Worm (Caenorhabditis elegans) whole organism, early embryonic: ENCODE measurements around the gene F20G2.5.

Source experiments
- F13C5.2 ChIP-seq: sonication (generic microtip); optimal IDR thresholded peaks from 2 replicates; lab custom pipeline; 2017; ENCODE audit warnings: mild to moderate bottlenecking, missing genetic modification characterization, inconsistent platforms, missing compliant biosample characterization
- ama-1 ChIP-seq: fragments of 150-350 bp; optimal IDR thresholded peaks from 2 replicates; lab custom pipeline; 2014
- ceh-36 ChIP-seq: sonication (generic microtip); optimal IDR thresholded peaks from 2 replicates; lab custom pipeline; 2016; ENCODE audit warnings: missing genetic modification characterization, inconsistent platforms, missing compliant biosample characterization
- flt-1 ChIP-seq: fragments of 200-800 bp; sonication (Bioruptor generic); IDR thresholded peaks from 2 replicates; pipeline ENCODE4 v1.3.6; 2022; ENCODE audit warnings: missing genetic modification characterization, missing compliant biosample characterization
- hmbx-1 ChIP-seq: sonication (generic microtip); optimal IDR thresholded peaks from 2 replicates; lab custom pipeline; 2016; ENCODE audit warnings: mild to moderate bottlenecking, missing genetic modification characterization, missing compliant biosample characterization
- pes-1 ChIP-seq: fragments of 200-800 bp; sonication (Bioruptor generic); IDR thresholded peaks from 2 replicates; pipeline ENCODE4 v1.3.6; 2022; ENCODE audit warnings: missing genetic modification reagents, missing genetic modification characterization, missing compliant biosample characterization

DNA sequence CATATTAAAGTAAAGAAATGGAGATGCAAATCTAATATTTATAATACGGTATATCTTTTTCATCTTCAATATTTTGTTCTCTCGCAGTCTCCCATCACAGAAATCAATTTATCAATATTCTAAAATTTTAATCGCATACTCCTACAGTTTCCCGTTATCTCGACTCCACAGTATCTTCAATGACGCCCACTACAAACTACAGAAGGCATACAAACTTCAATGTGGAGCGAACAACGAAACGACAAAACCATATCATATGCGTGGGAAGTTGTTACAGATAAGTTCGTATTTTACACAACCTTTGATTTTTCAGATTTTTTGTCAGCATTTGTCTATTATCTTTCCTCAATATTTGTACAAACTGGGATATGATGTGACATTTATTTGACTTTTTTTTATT, 31.4 kb upstream of the F20G2.5 start:
- TF ChIP-seq pes-1 (no peak), ama-1 (lab: Kevin White, UChicago) (no peak), F13C5.2 (tag; lab: Kevin White, UChicago) (no peak), hmbx-1 (tag; lab: Kevin White, UChicago) (no peak), ceh-36 (tag; lab: Kevin White, UChicago) (no peak), flt-1 (GFP tag; lab: Robert Waterston, UW) (no peak)
